Worm (Caenorhabditis elegans): ENCODE results near the gene Y46B2A.3.

Gene Y46B2A.3

DNA sequence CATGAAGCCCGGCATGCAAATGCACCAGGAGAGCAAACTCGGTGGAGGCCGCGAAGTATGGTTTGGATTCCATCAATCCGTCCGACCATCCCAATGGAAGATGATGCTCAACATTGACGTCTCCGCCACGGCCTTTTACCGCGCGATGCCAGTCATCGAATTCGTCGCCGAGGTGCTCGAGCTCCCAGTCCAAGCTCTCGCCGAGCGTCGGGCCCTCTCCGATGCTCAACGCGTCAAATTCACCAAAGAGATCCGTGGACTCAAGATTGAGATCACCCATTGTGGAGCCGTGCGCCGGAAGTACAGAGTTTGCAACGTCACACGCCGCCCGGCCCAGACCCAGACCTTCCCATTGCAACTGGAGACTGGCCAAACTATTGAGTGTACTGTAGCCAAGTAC is 9.0 kb upstream of the Y46B2A.3 start:
- TF ChIP-seq Y22D7AL.16 (tag; optimal IDR thresholded peaks at IDR 0.05) = no peak
- no peak for TF ChIP-seq hlh-15 (tag; optimal IDR thresholded peaks at IDR 0.05)
- no peak for TF ChIP-seq unc-86 (tag; optimal IDR thresholded peaks at IDR 0.05)
- TF ChIP-seq syd-9 (tag; optimal IDR thresholded peaks at IDR 0.05) = no peak
- no peak for TF ChIP-seq tbx-2 (tag; optimal IDR thresholded peaks at IDR 0.05)
- no peak for TF ChIP-seq ceh-19 (GFP tag; optimal IDR thresholded peaks at IDR 0.05)
- TF ChIP-seq lin-11 (tag; optimal IDR thresholded peaks at IDR 0.05) = no peak
- no peak for TF ChIP-seq ama-1 (optimal IDR thresholded peaks at IDR 0.05)
- TF ChIP-seq rnt-1 (tag; optimal IDR thresholded peaks at IDR 0.05) = no peak
- TF ChIP-seq fkh-10 (GFP tag; optimal IDR thresholded peaks at IDR 0.05) = no peak

DNA sequence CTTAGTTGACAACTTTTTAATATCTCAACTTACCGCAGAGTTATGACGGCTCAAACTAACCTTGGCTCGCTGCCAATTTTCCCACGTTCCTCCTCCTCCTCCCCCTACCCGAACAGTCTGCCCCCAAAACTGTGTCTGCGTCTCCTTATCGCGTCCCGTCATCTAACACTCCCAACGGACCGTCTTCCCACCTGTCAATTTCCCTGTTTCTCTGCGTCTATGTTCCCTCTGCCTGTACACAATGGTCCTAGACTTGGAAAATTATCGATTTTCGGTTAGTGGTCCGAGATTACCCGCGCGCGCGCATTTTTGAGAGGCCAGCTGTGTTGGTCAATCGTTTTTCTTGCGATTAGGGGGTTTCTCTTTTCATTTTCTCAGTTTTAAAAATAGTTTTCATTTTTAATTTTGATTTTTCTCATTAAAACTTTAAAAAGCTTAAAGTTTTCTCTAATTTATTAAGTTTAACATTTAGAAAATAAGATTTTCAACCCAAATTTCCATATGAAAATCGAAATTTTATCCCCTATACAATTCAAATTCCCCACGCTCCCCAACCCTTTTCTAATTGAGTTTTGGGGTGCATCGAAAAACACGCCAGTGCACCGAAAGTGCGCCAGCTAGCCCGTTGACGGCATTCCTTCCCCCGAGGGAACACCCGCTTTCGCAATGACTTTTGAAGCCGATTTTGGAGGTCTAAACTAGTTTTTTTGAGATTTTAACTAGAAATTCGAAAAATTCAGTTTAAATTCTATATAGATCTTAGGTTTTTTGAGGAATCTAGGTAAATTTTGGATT is 6.5 kb upstream of the Y46B2A.3 start, which contains the start of gene alg-2:
Gene alg-2, plus strand, starts transcription at position 220 of the 795 bp plus-strand sequence.
- TF ChIP-seq elt-4 (tag; optimal IDR thresholded peaks at IDR 0.05) (no peak), fkh-10 (GFP tag; optimal IDR thresholded peaks at IDR 0.05) (no peak), elt-2 (tag; optimal IDR thresholded peaks at IDR 0.05) (peak; percentile 53), ref-2 (tag; optimal IDR thresholded peaks at IDR 0.05) (peak; percentile 52), ceh-14 (tag; optimal IDR thresholded peaks at IDR 0.05) (peak; percentile 7), ceh-24 (tag; optimal IDR thresholded peaks at IDR 0.05) (no peak), unc-3 (GFP tag; conservative IDR thresholded peaks at IDR 0.05) (peak; percentile 48; the same call in 1 of the 2 replicates), unc-3 (tag; optimal IDR thresholded peaks at IDR 0.05) (peak; percentile 82), ets-4 (tag; optimal IDR thresholded peaks at IDR 0.05) (peak; percentile 15), unc-55 (GFP tag; optimal IDR thresholded peaks at IDR 0.05) (peak; percentile 28), hlh-30 (tag; optimal IDR thresholded peaks at IDR 0.05; ENCODE audit: insufficient read depth) (no peak), unc-42 (tag; optimal IDR thresholded peaks at IDR 0.05) (peak; percentile 91), ceh-48 (tag; optimal IDR thresholded peaks at IDR 0.05) (peak; percentile 67), T23F11.4 (GFP tag; optimal IDR thresholded peaks at IDR 0.05) (no peak), ceh-31 (tag; optimal IDR thresholded peaks at IDR 0.05) (peak; percentile 1), pag-3 (tag; optimal IDR thresholded peaks at IDR 0.05; ENCODE audit: borderline replicate concordance) (no peak), K02D7.2 (tag; optimal IDR thresholded peaks at IDR 0.05) (peak; percentile 27), che-1 (tag; optimal IDR thresholded peaks at IDR 0.05) (peak; percentile 26), mec-3 (tag; optimal IDR thresholded peaks at IDR 0.05; ENCODE audit: borderline replicate concordance) (no peak)

DNA sequence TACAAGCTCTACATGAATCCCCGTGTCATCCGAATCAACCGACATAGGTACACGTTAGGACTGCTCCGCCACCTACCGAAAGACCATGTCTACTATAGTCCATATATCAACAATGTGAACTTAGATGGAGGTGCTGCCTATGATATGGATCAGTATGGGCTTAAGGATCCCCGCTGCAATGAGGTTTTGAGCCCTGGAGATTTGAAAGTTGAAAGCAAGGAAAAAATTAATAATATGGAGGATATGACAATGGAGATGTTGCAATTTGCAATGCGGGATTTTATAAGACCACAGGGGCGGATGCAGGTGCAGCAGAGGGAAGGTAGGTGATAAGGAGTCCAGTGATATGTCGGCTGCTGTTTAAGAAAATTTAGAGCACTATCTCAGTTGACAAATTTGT is 2.6 kb upstream of the Y46B2A.3 start:
- no peak for TF ChIP-seq tbx-7 (tag; optimal IDR thresholded peaks at IDR 0.05)
- TF ChIP-seq eyg-1 (tag; optimal IDR thresholded peaks at IDR 0.05) = no peak
- no peak for TF ChIP-seq nfya-1 (tag; optimal IDR thresholded peaks at IDR 0.05)
- TF ChIP-seq Y22D7AL.16 (tag; optimal IDR thresholded peaks at IDR 0.05) = no peak
- no peak for TF ChIP-seq lim-6 (tag; optimal IDR thresholded peaks at IDR 0.05)
- no peak for TF ChIP-seq tbx-2 (tag; optimal IDR thresholded peaks at IDR 0.05)
- no peak for TF ChIP-seq C08G9.2 (tag; optimal IDR thresholded peaks at IDR 0.05)

DNA sequence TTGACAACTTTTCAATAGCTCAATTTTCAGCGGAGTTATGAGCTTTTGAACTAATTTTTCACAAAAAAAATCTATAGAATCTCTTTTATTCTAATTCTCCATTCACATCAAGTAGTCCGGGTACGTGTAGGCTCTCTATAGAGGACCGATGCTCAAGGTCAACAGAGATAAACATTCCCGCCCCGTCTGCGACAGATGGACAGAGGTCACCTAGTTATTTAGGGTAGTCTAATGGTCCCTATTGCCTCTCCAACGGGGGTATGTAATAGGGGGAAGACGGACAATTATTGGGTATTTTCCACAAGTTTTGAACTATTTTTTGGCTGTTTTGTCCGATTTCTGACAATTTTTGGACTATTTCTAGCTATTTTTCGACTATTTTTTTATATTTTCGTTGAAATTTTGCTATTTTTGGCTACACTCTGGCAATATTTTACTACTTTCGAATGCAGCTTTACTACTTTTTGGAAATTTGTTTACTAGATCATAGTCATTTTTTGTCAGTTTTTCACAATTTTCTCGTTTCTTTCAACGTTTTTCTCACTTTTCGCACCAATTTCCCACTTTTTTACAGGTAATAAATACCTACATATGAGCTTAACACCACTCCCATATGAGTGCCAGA is 1.7 kb upstream of the Y46B2A.3 start, which contains the start of gene fbxc-51:
Gene fbxc-51, plus strand, starts transcription at position 575 of the 625 bp plus-strand sequence.
- TF ChIP-seq elt-2 (tag; optimal IDR thresholded peaks at IDR 0.05) (peak; percentile 30), sox-2 (GFP tag; IDR thresholded peaks at IDR 0.05) (no peak)

All from whole organism, late embryonic.